Fruit fly (Drosophila melanogaster) S2 (cell line): ENCODE measurements around the gene Or65b.

Experiments used
- CG8478 ChIP-seq: fragments of >200 bp; optimal IDR thresholded peaks from 2 replicates; lab custom pipeline; 2018
- CTCF ChIP-seq, 2 experiments: fragments of >200 bp; optimal IDR thresholded peaks; 2 replicates each; lab custom pipeline; 2018

DNA sequence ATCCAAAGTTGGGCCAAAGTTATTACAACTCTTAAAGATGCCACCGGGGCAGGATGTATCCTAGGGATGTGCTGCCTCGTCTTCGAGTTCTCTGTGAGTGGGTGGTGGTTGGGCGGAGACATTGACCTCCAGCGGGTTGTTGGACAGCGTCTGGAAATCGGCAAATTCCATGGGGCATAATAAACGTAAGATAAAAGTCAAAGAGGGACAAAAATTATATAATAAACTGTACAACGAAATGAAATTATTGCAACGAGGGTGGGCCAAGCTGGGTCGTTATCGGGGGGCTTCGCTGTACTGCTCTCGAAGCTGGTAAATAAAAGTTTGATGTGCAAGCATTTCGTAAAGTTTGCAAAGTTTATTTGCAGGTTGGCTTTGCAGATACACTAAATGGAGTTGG lies 23.0 kb downstream of the Or65b start:
- TF ChIP-seq CG8478 (lab: Kevin White, UChicago): no peak
- no peak for TF ChIP-seq CTCF (optimal IDR thresholded peaks at IDR 0.05; lab: Kevin White, UChicago)
